Fruit fly (Drosophila melanogaster) whole organism, embryonic: ENCODE data around the gene AMPdeam.

Source experiments
- Antp ChIP-seq: fragments of 200-800 bp; sonication (Bioruptor generic); optimal IDR thresholded peaks from 3 replicates; lab custom pipeline; 2016; ENCODE audit warnings: missing biosample characterization, missing genetic modification characterization
- Bgb ChIP-seq: fragments of 200-800 bp; sonication (Bioruptor generic); IDR thresholded peaks from 2 replicates; pipeline ENCODE4 v1.3.6; 2022; ENCODE audit warnings: missing biosample characterization, missing genetic modification characterization; ENCODE audit not compliant: partially characterized antibody
- CG10274 ChIP-seq: fragments of 200-800 bp; sonication (Bioruptor generic); optimal IDR thresholded peaks from 3 replicates; lab custom pipeline; 2017; ENCODE audit warnings: missing biosample characterization, mild to moderate bottlenecking, missing genetic modification characterization
- CG10543 ChIP-seq: fragments of 200-800 bp; sonication (Bioruptor generic); optimal IDR thresholded peaks from 3 replicates; lab custom pipeline; 2017; ENCODE audit warnings: missing biosample characterization, mild to moderate bottlenecking, missing genetic modification characterization, moderate library complexity
- CG10979 ChIP-seq: fragments of 200-800 bp; sonication (Bioruptor generic); optimal IDR thresholded peaks from 2 replicates; lab custom pipeline; 2018; ENCODE audit warnings: missing biosample characterization, mild to moderate bottlenecking, missing genetic modification characterization, moderate library complexity
- CG12071 ChIP-seq: fragments of 200-800 bp; sonication (Bioruptor generic); optimal IDR thresholded peaks from 3 replicates; lab custom pipeline; 2018; ENCODE audit warnings: missing biosample characterization, mild to moderate bottlenecking, missing genetic modification characterization
- CG13287 ChIP-seq: fragments of 200-800 bp; sonication (Bioruptor generic); IDR thresholded peaks from 2 replicates; pipeline ENCODE4 v1.3.6; 2022; ENCODE audit warnings: missing biosample characterization, missing genetic modification characterization; ENCODE audit not compliant: partially characterized antibody
- CG15479 ChIP-seq: fragments of 200-800 bp; sonication (Bioruptor generic); optimal IDR thresholded peaks from 3 replicates; lab custom pipeline; 2019; ENCODE audit warnings: missing biosample characterization, mild to moderate bottlenecking, missing genetic modification characterization, moderate library complexity
- CG16779 ChIP-seq: fragments of 200-800 bp; sonication (Bioruptor generic); IDR thresholded peaks from 2 replicates; pipeline ENCODE4 v1.3.6; 2022; ENCODE audit warnings: missing biosample characterization, missing genetic modification characterization
- CG18764 ChIP-seq: fragments of 200-800 bp; sonication (Bioruptor generic); optimal IDR thresholded peaks from 3 replicates; lab custom pipeline; 2016; ENCODE audit warnings: missing biosample characterization, missing genetic modification characterization
- CG2116 ChIP-seq: fragments of 200-800 bp; sonication (Bioruptor generic); optimal IDR thresholded peaks from 3 replicates; lab custom pipeline; 2018; ENCODE audit warnings: missing biosample characterization, mild to moderate bottlenecking, missing genetic modification characterization
- CG32767 ChIP-seq: fragments of 200-800 bp; sonication (Bioruptor generic); IDR thresholded peaks from 2 replicates; pipeline ENCODE4 v1.3.6; 2022; ENCODE audit warnings: missing biosample characterization, missing genetic modification characterization
- CG33557 ChIP-seq: fragments of 200-800 bp; sonication (Bioruptor generic); optimal IDR thresholded peaks from 2 replicates; lab custom pipeline; 2019; ENCODE audit warnings: missing biosample characterization, mild to moderate bottlenecking, missing genetic modification characterization, moderate library complexity
- CG3847 ChIP-seq: fragments of 200-800 bp; sonication (Bioruptor generic); IDR thresholded peaks from 2 replicates; pipeline ENCODE4 v1.3.6; 2022; ENCODE audit warnings: missing biosample characterization, missing genetic modification characterization
- CG4328 ChIP-seq: fragments of 200-800 bp; sonication (Bioruptor generic); optimal IDR thresholded peaks from 3 replicates; lab custom pipeline; 2017; ENCODE audit warnings: missing biosample characterization, missing genetic modification reagents, missing genetic modification characterization
- CG4707 ChIP-seq: fragments of 200-800 bp; sonication (Bioruptor generic); optimal IDR thresholded peaks from 2 replicates; lab custom pipeline; 2018; ENCODE audit warnings: missing biosample characterization, mild to moderate bottlenecking, missing genetic modification characterization, moderate library complexity
- CG6854 ChIP-seq: fragments of 200-800 bp; sonication (Bioruptor generic); optimal IDR thresholded peaks from 3 replicates; lab custom pipeline; 2017; ENCODE audit warnings: missing biosample characterization, mild to moderate bottlenecking, missing genetic modification characterization
- CG7963 ChIP-seq: fragments of 200-800 bp; sonication (Bioruptor generic); IDR thresholded peaks from 3 replicates; pipeline ENCODE4 v1.3.6; 2022; ENCODE audit warnings: missing biosample characterization, missing genetic modification characterization; ENCODE audit not compliant: partially characterized antibody
- CHES-1-like ChIP-seq: fragments of 200-800 bp; sonication (Bioruptor generic); optimal IDR thresholded peaks from 2 replicates; lab custom pipeline; 2016; ENCODE audit warnings: missing biosample characterization, missing genetic modification characterization
- Deaf1 ChIP-seq: fragments of 200-800 bp; optimal IDR thresholded peaks from 3 replicates; lab custom pipeline; 2019; ENCODE audit warnings: missing biosample characterization, mild to moderate bottlenecking, missing genetic modification characterization, moderate library complexity
- Dref ChIP-seq: fragments of 200-800 bp; sonication (Bioruptor generic); IDR thresholded peaks from 2 replicates; pipeline ENCODE4 v1.3.6; 2022; ENCODE audit warnings: missing biosample characterization, missing genetic modification characterization
- Ets97D ChIP-seq: fragments of 200-800 bp; sonication (Bioruptor generic); optimal IDR thresholded peaks from 3 replicates; lab custom pipeline; 2016; ENCODE audit warnings: missing biosample characterization, missing genetic modification characterization
- HmgZ ChIP-seq: fragments of 200-800 bp; sonication (Bioruptor generic); optimal IDR thresholded peaks from 2 replicates; lab custom pipeline; 2018; ENCODE audit warnings: missing biosample characterization, mild to moderate bottlenecking, missing genetic modification characterization
- Lhr ChIP-seq: fragments of 200-800 bp; sonication (Bioruptor generic); optimal IDR thresholded peaks from 3 replicates; lab custom pipeline; 2017; ENCODE audit warnings: mild to moderate bottlenecking, missing biosample characterization, missing genetic modification reagents, missing genetic modification characterization
- MTF-1 ChIP-seq: fragments of 200-800 bp; sonication (Bioruptor generic); optimal IDR thresholded peaks from 2 replicates; lab custom pipeline; 2018; ENCODE audit warnings: missing biosample characterization, mild to moderate bottlenecking, missing genetic modification characterization, borderline replicate concordance
- Mad ChIP-seq: fragments of 200-800 bp; sonication (Bioruptor generic); optimal IDR thresholded peaks from 2 replicates; lab custom pipeline; 2016; ENCODE audit warnings: missing biosample characterization, missing genetic modification characterization
- Pdp1 ChIP-seq, 2 experiments: fragments of 200-800 bp; sonication (Bioruptor generic); optimal IDR thresholded peaks; 3 replicates each; lab custom pipeline; 2016; ENCODE audit warnings: missing biosample characterization in 2 of 2, missing genetic modification characterization in 2 of 2, mild to moderate bottlenecking in 1 of 2, moderate library complexity in 1 of 2
- Six4 ChIP-seq: fragments of 200-800 bp; sonication (Bioruptor generic); optimal IDR thresholded peaks from 2 replicates; lab custom pipeline; 2016; ENCODE audit warnings: missing biosample characterization, missing genetic modification characterization
- ara ChIP-seq: fragments of 200-800 bp; sonication (Bioruptor generic); IDR thresholded peaks from 2 replicates; pipeline ENCODE4 v1.3.6; 2022; ENCODE audit warnings: missing biosample characterization, missing genetic modification characterization
- ato ChIP-seq: fragments of 200-800 bp; sonication (Bioruptor generic); IDR thresholded peaks from 2 replicates; pipeline ENCODE4 v1.3.6; 2022; ENCODE audit warnings: missing biosample characterization, missing genetic modification characterization; ENCODE audit not compliant: partially characterized antibody
- cas ChIP-seq: fragments of 200-800 bp; sonication (Bioruptor generic); IDR thresholded peaks from 2 replicates; pipeline ENCODE4 v1.3.6; 2022; ENCODE audit warnings: missing biosample characterization, missing genetic modification characterization
- caup ChIP-seq: fragments of 200-800 bp; sonication (Bioruptor generic); optimal IDR thresholded peaks from 3 replicates; lab custom pipeline; 2017; ENCODE audit warnings: missing biosample characterization, mild to moderate bottlenecking, missing genetic modification characterization, moderate library complexity; ENCODE audit not compliant: severe bottlenecking
- chinmo ChIP-seq: fragments of 200-800 bp; sonication (Bioruptor generic); IDR thresholded peaks from 4 replicates; pipeline ENCODE4 v1.3.6; 2022; ENCODE audit warnings: missing biosample characterization, missing genetic modification characterization; ENCODE audit not compliant: partially characterized antibody
- disco-r ChIP-seq: fragments of 200-800 bp; sonication (Bioruptor generic); optimal IDR thresholded peaks from 2 replicates; lab custom pipeline; 2016; ENCODE audit warnings: missing biosample characterization, missing genetic modification characterization
- dpn ChIP-seq, 2 experiments: fragments of 200-800 bp; sonication (Bioruptor generic); optimal IDR thresholded peaks; 3 replicates each; lab custom pipeline; 2016; ENCODE audit warnings: missing biosample characterization in 2 of 2, missing genetic modification characterization in 2 of 2
- eyg ChIP-seq: fragments of 200-800 bp; sonication (Bioruptor generic); optimal IDR thresholded peaks from 3 replicates; lab custom pipeline; 2016; ENCODE audit warnings: missing biosample characterization, missing genetic modification characterization
- fd96Cb ChIP-seq: fragments of 200-800 bp; sonication (Bioruptor generic); optimal IDR thresholded peaks from 2 replicates; lab custom pipeline; 2018; ENCODE audit warnings: missing biosample characterization, mild to moderate bottlenecking, missing genetic modification characterization, moderate library complexity
- hkb ChIP-seq, 2 experiments: fragments of 200-800 bp in 1 of 2; fragments of >200 bp in 1 of 2; sonication (Bioruptor generic) in 1 of 2; IDR thresholded peaks in 1 of 2; optimal IDR thresholded peaks in 1 of 2; 2 replicates each; pipeline versions ENCODE4 v1.3.6 to Lab custom; 2017 to 2022; ENCODE audit warnings: missing biosample characterization in 1 of 2, missing genetic modification characterization in 1 of 2
- jumu ChIP-seq: fragments of 200-800 bp; sonication (Bioruptor generic); optimal IDR thresholded peaks from 3 replicates; lab custom pipeline; 2016; ENCODE audit warnings: missing biosample characterization, missing genetic modification characterization
- mld ChIP-seq: fragments of 200-800 bp; sonication (Bioruptor generic); IDR thresholded peaks from 3 replicates; pipeline ENCODE4 v1.3.6; 2022; ENCODE audit warnings: missing biosample characterization, missing genetic modification characterization; ENCODE audit not compliant: partially characterized antibody
- nerfin-2 ChIP-seq: fragments of 200-800 bp; sonication (Bioruptor generic); IDR thresholded peaks from 2 replicates; pipeline ENCODE4 v1.3.6; 2022; ENCODE audit warnings: missing biosample characterization, missing genetic modification characterization; ENCODE audit not compliant: partially characterized antibody
- oc ChIP-seq: fragments of 200-800 bp; sonication (Bioruptor generic); optimal IDR thresholded peaks from 2 replicates; lab custom pipeline; 2018; ENCODE audit warnings: missing biosample characterization, mild to moderate bottlenecking, missing genetic modification characterization, moderate library complexity
- pzg ChIP-seq: fragments of 200-800 bp; sonication (Bioruptor generic); optimal IDR thresholded peaks from 3 replicates; lab custom pipeline; 2018; ENCODE audit warnings: missing biosample characterization, mild to moderate bottlenecking, missing genetic modification characterization, moderate library complexity
- tio ChIP-seq: fragments of 200-800 bp; sonication (Bioruptor generic); optimal IDR thresholded peaks from 2 replicates; lab custom pipeline; 2017; ENCODE audit warnings: missing biosample characterization, missing genetic modification characterization, inconsistent platforms
- trh ChIP-seq: fragments of 200-800 bp; sonication (Bioruptor generic); optimal IDR thresholded peaks from 2 replicates; lab custom pipeline; 2016; ENCODE audit warnings: missing biosample characterization, missing genetic modification characterization
- ttk ChIP-seq: fragments of 200-800 bp; sonication (Bioruptor generic); IDR thresholded peaks from 2 replicates; pipeline ENCODE4 v2.1.2; 2022; ENCODE audit warnings: missing biosample characterization, missing genetic modification characterization

The AMPdeam gene

dm6 chrX:13821775-13822493 lies 23.7 kb downstream of the AMPdeam start, which contains the start of gene Clic (continued):
- TF ChIP-seq fd96Cb (no peak), mld (GFP tag; lab: Robert Waterston, UW) (0 out of 3 replicates have a peak, but pooled peaks have one; percentile 41), Bgb (GFP tag; lab: Robert Waterston, UW) (peak; percentile 67; the same call in 1 of the 2 replicates), Mad (GFP tag; lab: Kevin White, UChicago) (peak; percentile 5), hkb (optimal IDR thresholded peaks at IDR 0.05; lab: Kevin White, UChicago) (no peak), hkb (GFP tag; IDR thresholded peaks at IDR 0.05; lab: Robert Waterston, UW) (peak; percentile 42; the same call in 1 of the 2 replicates), MTF-1 (GFP tag; lab: Kevin White, UChicago) (no peak), CG4328 (GFP tag; lab: Kevin White, UChicago) (peak; percentile 4), jumu (GFP tag; lab: Kevin White, UChicago) (peak; percentile 9), Lhr (GFP tag; lab: Kevin White, UChicago) (peak; percentile 28), CG18764 (no peak), disco-r (GFP tag; lab: Kevin White, UChicago) (no peak), CG13287 (peak; percentile 18; the same call in 1 of the 2 replicates), CG6854 (GFP tag; lab: Kevin White, UChicago) (no peak), dpn (GFP tag; optimal IDR thresholded peaks at IDR 0.05; lab: Kevin White, UChicago) (peak in 1 of 2 experiments; percentile 11), CG7963 (GFP tag; lab: Robert Waterston, UW) (0 out of 3 replicates have a peak, but pooled peaks have one; percentile 10), CG10543 (GFP tag; lab: Kevin White, UChicago) (peak; percentile 50), CG16779 (GFP tag; lab: Robert Waterston, UW) (no peak), ara (GFP tag; lab: Robert Waterston, UW) (0 out of 2 replicates have a peak, but pooled peaks have one; percentile 41), chinmo (GFP tag; lab: Robert Waterston, UW) (0 out of 4 replicates have a peak, but pooled peaks have one; percentile 2), CG10979 (tag; lab: Kevin White, UChicago) (no peak), Deaf1 (tag; lab: Kevin White, UChicago) (peak; percentile 4), CHES-1-like (GFP tag; lab: Kevin White, UChicago) (peak; percentile 43), CG10274 (GFP tag; lab: Kevin White, UChicago) (no peak), CG32767 (0 out of 2 replicates have a peak, but pooled peaks have one; percentile 14), cas (GFP tag; lab: Robert Waterston, UW) (no peak), CG15479 (GFP tag; lab: Kevin White, UChicago) (peak; percentile 46), CG4707 (GFP tag; lab: Kevin White, UChicago) (peak; percentile 6), Antp (GFP tag; lab: Kevin White, UChicago) (peak; percentile 47), Dref (peak; percentile 36), Ets97D (peak; percentile 33), eyg (GFP tag; lab: Kevin White, UChicago) (no peak), oc (no peak), CG3847 (GFP tag; lab: Robert Waterston, UW) (0 out of 2 replicates have a peak, but pooled peaks have one; percentile 7), caup (peak; percentile 66), CG2116 (peak; percentile 19), nerfin-2 (GFP tag; lab: Robert Waterston, UW) (no peak), pzg (GFP tag; lab: Kevin White, UChicago) (peak; percentile 68), CG33557 (GFP tag; lab: Kevin White, UChicago) (no peak), ato (GFP tag; lab: Robert Waterston, UW) (peak; percentile 35; the same call in 1 of the 2 replicates), tio (no peak), HmgZ (tag; lab: Kevin White, UChicago) (peak; percentile 40), ttk (GFP tag; lab: Robert Waterston, UW) (no peak), CG12071 (peak; percentile 30), trh (no peak), Pdp1 (GFP tag; optimal IDR thresholded peaks at IDR 0.05; lab: Kevin White, UChicago) (peak; percentile 25 to 36), Six4 (GFP tag; lab: Kevin White, UChicago) (no peak)
